Worm (Caenorhabditis elegans): ENCODE data around the gene Y7A5A.5.

Y7A5A.5 gene

ce11 chrX:15794977-15795376 is 8.4 kb upstream of the Y7A5A.5 start, which contains the start of gene Y7A5A.10:
Y7A5A.10 (minus strand) TSS chrX:15795077.
- no peak for TF ChIP-seq ztf-23 (GFP tag; IDR thresholded peaks at IDR 0.05)
- TF ChIP-seq ref-1 (GFP tag; conservative IDR thresholded peaks at IDR 0.05): no peak
- TF ChIP-seq T22C8.4 (GFP tag; IDR thresholded peaks at IDR 0.05): no peak
- no peak for TF ChIP-seq med-1 (GFP tag; optimal IDR thresholded peaks at IDR 0.05; ENCODE audit: insufficient read depth)
- TF ChIP-seq ztf-29 (GFP tag; IDR thresholded peaks at IDR 0.05): no peak
- no peak for TF ChIP-seq tab-1 (GFP tag; IDR thresholded peaks at IDR 0.05)
- no peak for TF ChIP-seq klf-2 (GFP tag; conservative IDR thresholded peaks at IDR 0.05)
- no peak for TF ChIP-seq cog-1 (tag; optimal IDR thresholded peaks at IDR 0.05)
- TF ChIP-seq flt-1 (GFP tag; IDR thresholded peaks at IDR 0.05): no peak

ce11 chrX:15784570-15784969 is 2.1 kb downstream of the Y7A5A.5 start, which contains the start of gene Y7A5A.3:
Y7A5A.3 (minus strand) TSS chrX:15784670.
- TF ChIP-seq tab-1 (GFP tag; IDR thresholded peaks at IDR 0.05): no peak
- TF ChIP-seq ref-1 (GFP tag; conservative IDR thresholded peaks at IDR 0.05): no peak
- TF ChIP-seq T22C8.4 (GFP tag; IDR thresholded peaks at IDR 0.05): no peak
- no peak for TF ChIP-seq ztf-23 (GFP tag; IDR thresholded peaks at IDR 0.05)
- no peak for TF ChIP-seq med-1 (GFP tag; optimal IDR thresholded peaks at IDR 0.05; ENCODE audit: insufficient read depth)
- no peak for TF ChIP-seq flt-1 (GFP tag; IDR thresholded peaks at IDR 0.05)
- no peak for TF ChIP-seq cog-1 (tag; optimal IDR thresholded peaks at IDR 0.05)
- TF ChIP-seq klf-2 (GFP tag; conservative IDR thresholded peaks at IDR 0.05): no peak
- TF ChIP-seq ztf-29 (GFP tag; IDR thresholded peaks at IDR 0.05): no peak

ce11 chrX:15782027-15782426 is 4.6 kb downstream of the Y7A5A.5 start, which contains the start of gene Y7A5A.24:
Y7A5A.24 (minus strand) TSS chrX:15782127.
- no peak for TF ChIP-seq ztf-29 (GFP tag; IDR thresholded peaks at IDR 0.05)
- no peak for TF ChIP-seq ref-1 (GFP tag; conservative IDR thresholded peaks at IDR 0.05)
- no peak for TF ChIP-seq cog-1 (tag; optimal IDR thresholded peaks at IDR 0.05)
- TF ChIP-seq tab-1 (GFP tag; IDR thresholded peaks at IDR 0.05): no peak
- TF ChIP-seq med-1 (GFP tag; optimal IDR thresholded peaks at IDR 0.05; ENCODE audit: insufficient read depth): no peak

ce11 chrX:15779503-15779902 is 7.1 kb downstream of the Y7A5A.5 start:
- TF ChIP-seq cog-1 (tag; optimal IDR thresholded peaks at IDR 0.05) (no peak), ztf-29 (GFP tag; IDR thresholded peaks at IDR 0.05) (no peak), med-1 (GFP tag; optimal IDR thresholded peaks at IDR 0.05; ENCODE audit: insufficient read depth) (no peak), klf-2 (GFP tag; conservative IDR thresholded peaks at IDR 0.05) (no peak), ztf-23 (GFP tag; IDR thresholded peaks at IDR 0.05) (no peak), ref-1 (GFP tag; conservative IDR thresholded peaks at IDR 0.05) (no peak), flt-1 (GFP tag; IDR thresholded peaks at IDR 0.05) (no peak)

- TF ChIP-seq med-1 (GFP tag; optimal IDR thresholded peaks at IDR 0.05; ENCODE audit: insufficient read depth) (no peak), cog-1 (tag; optimal IDR thresholded peaks at IDR 0.05) (no peak), ref-1 (GFP tag; conservative IDR thresholded peaks at IDR 0.05) (no peak)
These were observed 13.2 kb downstream of the Y7A5A.5 start, which contains the start of gene Y7A5A.13 for ce11 chrX:15773262-15773908. Y7A5A.13 (plus strand) TSS chrX:15773858.

- no peak for TF ChIP-seq T22C8.4 (GFP tag; IDR thresholded peaks at IDR 0.05)
- TF ChIP-seq flt-1 (GFP tag; IDR thresholded peaks at IDR 0.05): no peak
- no peak for TF ChIP-seq cog-1 (tag; optimal IDR thresholded peaks at IDR 0.05)
- TF ChIP-seq med-1 (GFP tag; optimal IDR thresholded peaks at IDR 0.05; ENCODE audit: insufficient read depth): no peak
- no peak for TF ChIP-seq ztf-23 (GFP tag; IDR thresholded peaks at IDR 0.05)
- no peak for TF ChIP-seq ref-1 (GFP tag; conservative IDR thresholded peaks at IDR 0.05)
- TF ChIP-seq klf-2 (GFP tag; conservative IDR thresholded peaks at IDR 0.05): no peak
- no peak for TF ChIP-seq tab-1 (GFP tag; IDR thresholded peaks at IDR 0.05)
- TF ChIP-seq ztf-29 (GFP tag; IDR thresholded peaks at IDR 0.05): no peak
These were observed 14.0 kb downstream of the Y7A5A.5 start, which contains the start of gene Y7A5A.2 for ce11 chrX:15772674-15773073. Y7A5A.2 (minus strand) TSS chrX:15772735.

- TF ChIP-seq tab-1 (GFP tag; IDR thresholded peaks at IDR 0.05) (no peak), ztf-29 (GFP tag; IDR thresholded peaks at IDR 0.05) (no peak), ztf-23 (GFP tag; IDR thresholded peaks at IDR 0.05) (no peak), flt-1 (GFP tag; IDR thresholded peaks at IDR 0.05) (no peak), med-1 (GFP tag; optimal IDR thresholded peaks at IDR 0.05; ENCODE audit: insufficient read depth) (no peak), klf-2 (GFP tag; conservative IDR thresholded peaks at IDR 0.05) (no peak), T22C8.4 (GFP tag; IDR thresholded peaks at IDR 0.05) (no peak), ref-1 (GFP tag; conservative IDR thresholded peaks at IDR 0.05) (no peak), cog-1 (tag; optimal IDR thresholded peaks at IDR 0.05) (no peak)
These were observed 15.2 kb downstream of the Y7A5A.5 start, which contains the start of gene Y7A5A.1 for ce11 chrX:15771411-15771810. Y7A5A.1 (minus strand) TSS chrX:15771493.

ce11 chrX:15770787-15771186 is 15.8 kb downstream of the Y7A5A.5 start:
- TF ChIP-seq cog-1 (tag; optimal IDR thresholded peaks at IDR 0.05) (no peak), ref-1 (GFP tag; conservative IDR thresholded peaks at IDR 0.05) (no peak), ztf-29 (GFP tag; IDR thresholded peaks at IDR 0.05) (no peak), flt-1 (GFP tag; IDR thresholded peaks at IDR 0.05) (no peak), tab-1 (GFP tag; IDR thresholded peaks at IDR 0.05) (no peak), klf-2 (GFP tag; conservative IDR thresholded peaks at IDR 0.05) (no peak), T22C8.4 (GFP tag; IDR thresholded peaks at IDR 0.05) (no peak), ztf-23 (GFP tag; IDR thresholded peaks at IDR 0.05) (no peak), med-1 (GFP tag; optimal IDR thresholded peaks at IDR 0.05; ENCODE audit: insufficient read depth) (no peak)

- TF ChIP-seq cog-1 (tag; optimal IDR thresholded peaks at IDR 0.05): no peak
- TF ChIP-seq flt-1 (GFP tag; IDR thresholded peaks at IDR 0.05): no peak
- no peak for TF ChIP-seq ref-1 (GFP tag; conservative IDR thresholded peaks at IDR 0.05)
These were observed 16.6 kb downstream of the Y7A5A.5 start for ce11 chrX:15769895-15770559.

Data from whole organism, midembryonic.